Worm (Caenorhabditis elegans): ENCODE measurements around the gene npr-12.

DNA sequence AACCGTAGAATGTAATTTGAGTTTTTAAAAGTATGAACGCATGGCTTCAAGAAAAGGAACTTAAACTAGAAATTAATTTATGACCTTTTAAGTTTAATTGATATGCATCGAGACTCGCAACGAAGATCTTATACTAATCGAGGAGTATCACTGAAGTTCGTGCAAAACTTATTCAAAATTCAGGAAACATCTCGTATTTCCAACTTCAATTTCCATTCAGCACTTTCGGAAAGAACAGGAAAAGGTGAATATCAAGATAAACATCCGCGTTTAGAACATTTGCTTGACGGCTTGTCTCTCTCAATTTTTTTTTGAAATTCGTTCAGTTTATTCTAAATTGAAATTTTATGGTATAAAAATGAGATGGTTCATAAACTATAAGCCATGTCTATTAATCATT is 27.7 kb upstream of the npr-12 start, which contains the start of gene ZK381.2:
- TF ChIP-seq fkh-8 (tag; optimal IDR thresholded peaks at IDR 0.05) (no peak), lsy-2 (tag; optimal IDR thresholded peaks at IDR 0.05) (no peak), nhr-237 (tag; optimal IDR thresholded peaks at IDR 0.05) (no peak), skn-1 (tag; optimal IDR thresholded peaks at IDR 0.05) (no peak)

All from whole organism, L1 larva.